Worm (Caenorhabditis elegans) whole organism, L4 larva: ENCODE results near the gene sqv-2.

ENCODE experiments used
- ama-1 ChIP-seq: fragments of 150-350 bp; optimal IDR thresholded peaks from 2 replicates; lab custom pipeline; 2014; ENCODE audit warnings: inconsistent platforms, mixed read lengths
- ceh-28 ChIP-seq: fragments of 150-350 bp; optimal IDR thresholded peaks from 2 replicates; lab custom pipeline; 2014; ENCODE audit warnings: missing biosample characterization, missing genetic modification reagents, missing genetic modification characterization
- dmd-6 ChIP-seq: fragments of 200-800 bp; sonication (Bioruptor generic); IDR thresholded peaks from 2 replicates; pipeline ENCODE4 v1.3.6; 2022; ENCODE audit warnings: missing genetic modification reagents, missing genetic modification characterization, missing compliant biosample characterization
- lir-3 ChIP-seq: sonication (generic microtip); optimal IDR thresholded peaks from 2 replicates; lab custom pipeline; 2016; ENCODE audit warnings: mild to moderate bottlenecking, missing genetic modification characterization, missing compliant biosample characterization
- mdl-1 ChIP-seq, 2 experiments: fragments of 150-350 bp in 1 of 2; sonication (generic microtip) in 1 of 2; optimal IDR thresholded peaks; 2 replicates each; lab custom pipeline; 2014 to 2017; ENCODE audit warnings: missing biosample characterization in 2 of 2, missing genetic modification characterization in 2 of 2
- nhr-11 ChIP-seq: fragments of 150-350 bp; optimal IDR thresholded peaks from 2 replicates; lab custom pipeline; 2014; ENCODE audit warnings: missing biosample characterization, missing genetic modification characterization
- nhr-6 ChIP-seq: fragments of 150-350 bp; optimal IDR thresholded peaks from 2 replicates; lab custom pipeline; 2014; ENCODE audit warnings: missing biosample characterization, missing genetic modification characterization
- unc-130 ChIP-seq: sonication (generic microtip); optimal IDR thresholded peaks from 2 replicates; lab custom pipeline; 2016; ENCODE audit warnings: missing genetic modification reagents, missing genetic modification characterization, missing compliant biosample characterization
- unc-62 ChIP-seq, 3 experiments: fragments of 150-350 bp in 1 of 3; sonication (generic microtip); optimal IDR thresholded peaks in 2 of 3; peaks in 1 of 3; 1 replicate in 1 of 3; 2 replicates in 2 of 3; lab custom pipeline; 2014 to 2017; ENCODE audit warnings: missing biosample characterization in 3 of 3, missing genetic modification characterization in 3 of 3, missing genetic modification reagents in 3 of 3, missing genotype in 1 of 3
- vab-7 ChIP-seq: fragments of 200-800 bp; sonication (Bioruptor generic); IDR thresholded peaks from 2 replicates; pipeline ENCODE4 v1.3.6; 2022; ENCODE audit warnings: missing genetic modification reagents, missing genetic modification characterization, missing compliant biosample characterization
- zag-1 ChIP-seq: fragments of 150-350 bp; optimal IDR thresholded peaks from 2 replicates; lab custom pipeline; 2014; ENCODE audit warnings: missing biosample characterization, missing genetic modification characterization

ce11 chrII:2864229-2864628 is 30.0 kb downstream of the sqv-2 start, which contains the start of gene Y110A2AL.5:
- TF ChIP-seq unc-62 (GFP tag; optimal IDR thresholded peaks at IDR 0.05 in 1 of 2; lab: Kevin White, UChicago) (no peak), unc-62 (tag; optimal IDR thresholded peaks at IDR 0.05; lab: Kevin White, UChicago) (no peak), ama-1 (no peak), vab-7 (GFP tag; lab: Robert Waterston, UW) (no peak), zag-1 (tag; lab: Kevin White, UChicago) (no peak), nhr-11 (tag; lab: Kevin White, UChicago) (no peak), mdl-1 (tag; optimal IDR thresholded peaks at IDR 0.05; lab: Kevin White, UChicago) (no peak), lir-3 (tag; lab: Kevin White, UChicago) (no peak), unc-130 (GFP tag; lab: Kevin White, UChicago) (no peak), ceh-28 (tag; lab: Kevin White, UChicago) (no peak), dmd-6 (GFP tag; lab: Robert Waterston, UW) (no peak), nhr-6 (tag; lab: Kevin White, UChicago) (no peak)
